Fruit fly (Drosophila melanogaster) whole organism, embryonic: Measurements from ENCODE around the gene CG43638.
A peak's percentile ranks its signal among the peaks of the same experiment; 100 is the strongest.

Experiments
- Antp ChIP-seq: fragments of 200-800 bp; sonication (Bioruptor generic); optimal IDR thresholded peaks from 3 replicates; lab custom pipeline; 2016; ENCODE audit warnings: missing biosample characterization, missing genetic modification characterization
- Atf-2 ChIP-seq: fragments of 200-800 bp; sonication (Bioruptor generic); optimal IDR thresholded peaks from 2 replicates; lab custom pipeline; 2016; ENCODE audit warnings: missing biosample characterization, missing genetic modification characterization
- Awh ChIP-seq: fragments of 200-800 bp; sonication (Bioruptor generic); IDR thresholded peaks from 2 replicates; pipeline ENCODE4, ENCODE4 v1.3.6; 2022; ENCODE audit warnings: missing biosample characterization, missing genetic modification characterization
- Blimp-1 ChIP-seq: fragments of 200-800 bp; sonication (Bioruptor generic); optimal IDR thresholded peaks from 3 replicates; lab custom pipeline; 2018; ENCODE audit warnings: missing biosample characterization, missing genetic modification characterization, mild to moderate bottlenecking, moderate library complexity, missing genetic modification reagents
- CG11504 ChIP-seq: fragments of 200-800 bp; sonication (Bioruptor generic); optimal IDR thresholded peaks from 3 replicates; lab custom pipeline; 2019; ENCODE audit warnings: missing biosample characterization, mild to moderate bottlenecking, missing genetic modification characterization, moderate library complexity
- CG11696 ChIP-seq: fragments of 200-800 bp; sonication (Bioruptor generic); IDR thresholded peaks from 2 replicates; pipeline ENCODE4 v1.3.6; 2022; ENCODE audit warnings: missing biosample characterization, missing genetic modification characterization
- CG15073 ChIP-seq: fragments of 200-800 bp; sonication (Bioruptor generic); optimal IDR thresholded peaks from 2 replicates; lab custom pipeline; 2016; ENCODE audit warnings: missing biosample characterization, missing genetic modification characterization
- CG16815 ChIP-seq: fragments of 200-800 bp; sonication (Bioruptor generic); optimal IDR thresholded peaks from 3 replicates; lab custom pipeline; 2017; ENCODE audit warnings: missing biosample characterization, mild to moderate bottlenecking, missing genetic modification characterization
- CG17359 ChIP-seq: fragments of 200-800 bp; sonication (Bioruptor generic); optimal IDR thresholded peaks from 3 replicates; lab custom pipeline; 2018; ENCODE audit warnings: missing biosample characterization, mild to moderate bottlenecking, missing genetic modification characterization, moderate library complexity
- CG18262 ChIP-seq: fragments of 200-800 bp; optimal IDR thresholded peaks from 3 replicates; lab custom pipeline; 2019; ENCODE audit warnings: missing biosample characterization, mild to moderate bottlenecking, missing genetic modification characterization, moderate library complexity
- CG18764 ChIP-seq: fragments of 200-800 bp; sonication (Bioruptor generic); optimal IDR thresholded peaks from 3 replicates; lab custom pipeline; 2016; ENCODE audit warnings: missing biosample characterization, missing genetic modification characterization
- CG2199 ChIP-seq: fragments of 200-800 bp; sonication (Bioruptor generic); IDR thresholded peaks from 3 replicates; pipeline ENCODE4 v1.3.6; 2022; ENCODE audit warnings: missing biosample characterization, missing genetic modification characterization
- CG2678 ChIP-seq: fragments of 200-800 bp; sonication (Bioruptor generic); optimal IDR thresholded peaks from 3 replicates; lab custom pipeline; 2019; ENCODE audit warnings: missing biosample characterization, mild to moderate bottlenecking, missing genetic modification characterization, moderate library complexity
- CG2712 ChIP-seq: fragments of 200-800 bp; optimal IDR thresholded peaks from 3 replicates; lab custom pipeline; 2019; ENCODE audit warnings: missing biosample characterization, mild to moderate bottlenecking, missing genetic modification characterization, moderate library complexity
- CG31224 ChIP-seq: fragments of 200-800 bp; sonication (Bioruptor generic); IDR thresholded peaks from 2 replicates; pipeline ENCODE4 v1.3.6; 2022; ENCODE audit warnings: missing biosample characterization, missing genetic modification characterization
- CG31365 ChIP-seq: fragments of 200-800 bp; sonication (Bioruptor generic); optimal IDR thresholded peaks from 2 replicates; lab custom pipeline; 2018; ENCODE audit warnings: missing biosample characterization, mild to moderate bottlenecking, missing genetic modification characterization
- CG31441 ChIP-seq: fragments of 200-800 bp; sonication (Bioruptor generic); IDR thresholded peaks from 2 replicates; pipeline ENCODE4 v1.3.6; 2022; ENCODE audit warnings: missing biosample characterization, missing genetic modification characterization
- CG8359 ChIP-seq: fragments of 200-800 bp; sonication (Bioruptor generic); optimal IDR thresholded peaks from 2 replicates; lab custom pipeline; 2017; ENCODE audit warnings: missing biosample characterization, mild to moderate bottlenecking, missing genetic modification characterization, borderline replicate concordance
- CTCF ChIP-seq: fragments of 200-800 bp; sonication (Bioruptor generic); optimal IDR thresholded peaks from 2 replicates; lab custom pipeline; 2017; ENCODE audit warnings: missing biosample characterization, mild to moderate bottlenecking, missing genetic modification characterization, moderate library complexity
- Drgx ChIP-seq: fragments of 200-800 bp; sonication (Bioruptor generic); IDR thresholded peaks from 2 replicates; pipeline ENCODE4 v1.3.6; 2022; ENCODE audit warnings: missing biosample characterization, missing genetic modification characterization
- Fer3 ChIP-seq: fragments of 200-800 bp; sonication (Bioruptor generic); optimal IDR thresholded peaks from 2 replicates; lab custom pipeline; 2018; ENCODE audit warnings: missing biosample characterization, mild to moderate bottlenecking, missing genetic modification characterization, moderate library complexity
- GATAe ChIP-seq: fragments of 200-800 bp; sonication (Bioruptor generic); conservative IDR thresholded peaks from 2 replicates; pipeline ENCODE4 v1.3.6; 2022; ENCODE audit warnings: missing biosample characterization, missing genetic modification characterization
- H15 ChIP-seq: fragments of 200-800 bp; sonication (Bioruptor generic); IDR thresholded peaks from 3 replicates; pipeline ENCODE4 v1.3.6; 2022; ENCODE audit warnings: missing biosample characterization, missing genetic modification characterization
- Hmx ChIP-seq: fragments of 200-800 bp; sonication (Bioruptor generic); optimal IDR thresholded peaks from 2 replicates; lab custom pipeline; 2016; ENCODE audit warnings: missing biosample characterization, missing genetic modification characterization
- Hr51 ChIP-seq, 2 experiments: fragments of 200-800 bp; sonication (Bioruptor generic); optimal IDR thresholded peaks; 2 replicates in 1 of 2; 3 replicates in 1 of 2; lab custom pipeline; 2016 to 2018; ENCODE audit warnings: missing biosample characterization in 2 of 2, missing genetic modification characterization in 2 of 2, mild to moderate bottlenecking in 1 of 2, moderate library complexity in 1 of 2
- Lim3 ChIP-seq: fragments of 200-800 bp; sonication (Bioruptor generic); IDR thresholded peaks from 2 replicates; pipeline ENCODE4 v1.3.6; 2022; ENCODE audit warnings: missing biosample characterization, missing genetic modification characterization
- Oaz ChIP-seq: fragments of 200-800 bp; sonication (Bioruptor generic); IDR thresholded peaks from 2 replicates; pipeline ENCODE4 v1.3.6; 2022; ENCODE audit warnings: missing biosample characterization, missing genetic modification characterization
- Sox102F ChIP-seq: fragments of 200-800 bp; sonication (Bioruptor generic); optimal IDR thresholded peaks from 2 replicates; lab custom pipeline; 2018; ENCODE audit warnings: missing biosample characterization, mild to moderate bottlenecking, missing genetic modification characterization, moderate library complexity
- Spps ChIP-seq: fragments of 200-800 bp; sonication (Bioruptor generic); optimal IDR thresholded peaks from 2 replicates; lab custom pipeline; 2018; ENCODE audit warnings: missing biosample characterization, mild to moderate bottlenecking, missing genetic modification characterization
- Ssrp ChIP-seq: fragments of 200-800 bp; sonication (Bioruptor generic); optimal IDR thresholded peaks from 2 replicates; lab custom pipeline; 2018; ENCODE audit warnings: missing biosample characterization, mild to moderate bottlenecking, missing genetic modification characterization, moderate library complexity
- Xrp1 ChIP-seq: fragments of 200-800 bp; sonication (Bioruptor generic); IDR thresholded peaks from 2 replicates; pipeline ENCODE4 v1.3.6; 2022; ENCODE audit warnings: missing biosample characterization, missing genetic modification characterization
- az2 ChIP-seq: fragments of 200-800 bp; sonication (Bioruptor generic); optimal IDR thresholded peaks from 3 replicates; lab custom pipeline; 2016; ENCODE audit warnings: missing biosample characterization, missing genetic modification characterization
- bsh ChIP-seq, 2 experiments: fragments of 200-800 bp; sonication (Bioruptor generic); optimal IDR thresholded peaks; 2 replicates each; lab custom pipeline; 2017 to 2018; ENCODE audit warnings: mild to moderate bottlenecking in 2 of 2, missing biosample characterization in 2 of 2, missing genetic modification characterization in 2 of 2, moderate library complexity in 1 of 2
- corto ChIP-seq: fragments of 200-800 bp; sonication (Bioruptor generic); optimal IDR thresholded peaks from 2 replicates; lab custom pipeline; 2016; ENCODE audit warnings: missing biosample characterization, mild to moderate bottlenecking, missing genetic modification characterization, moderate library complexity
- dmrt11E ChIP-seq: fragments of 200-800 bp; sonication (Bioruptor generic); optimal IDR thresholded peaks from 3 replicates; lab custom pipeline; 2018; ENCODE audit warnings: missing biosample characterization, mild to moderate bottlenecking, missing genetic modification characterization, moderate library complexity
- fu2 ChIP-seq: fragments of 200-800 bp; sonication (Bioruptor generic); optimal IDR thresholded peaks from 2 replicates; lab custom pipeline; 2016; ENCODE audit warnings: missing biosample characterization, missing genetic modification characterization
- gem ChIP-seq: fragments of 200-800 bp; sonication (Bioruptor generic); optimal IDR thresholded peaks from 2 replicates; lab custom pipeline; 2019; ENCODE audit warnings: missing biosample characterization, mild to moderate bottlenecking, missing genetic modification characterization, moderate library complexity
- gro ChIP-seq: fragments of 200-800 bp; sonication (Bioruptor generic); optimal IDR thresholded peaks from 2 replicates; lab custom pipeline; 2016; ENCODE audit warnings: missing biosample characterization, missing genetic modification characterization
- lbe ChIP-seq: fragments of 200-800 bp; sonication (Bioruptor generic); optimal IDR thresholded peaks from 2 replicates; lab custom pipeline; 2016; ENCODE audit warnings: missing biosample characterization, mild to moderate bottlenecking, missing genetic modification characterization
- lilli ChIP-seq: fragments of 200-800 bp; sonication (Bioruptor generic); optimal IDR thresholded peaks from 3 replicates; lab custom pipeline; 2016; ENCODE audit warnings: missing biosample characterization, missing genetic modification characterization
- lola ChIP-seq, 3 experiments: fragments of >200 bp in 2 of 3; fragments of 200-800 bp in 1 of 3; sonication (Bioruptor generic) in 1 of 3; optimal IDR thresholded peaks; 2 replicates each; lab custom pipeline; 2017 to 2019; ENCODE audit warnings: missing biosample characterization in 3 of 3, missing genetic modification characterization in 3 of 3, mild to moderate bottlenecking in 1 of 3, moderate library complexity in 1 of 3
- phol ChIP-seq: fragments of 200-800 bp; sonication (Bioruptor generic); optimal IDR thresholded peaks from 3 replicates; lab custom pipeline; 2018; ENCODE audit warnings: missing biosample characterization, mild to moderate bottlenecking, missing genetic modification characterization, moderate library complexity
- ranshi ChIP-seq: fragments of 200-800 bp; sonication (Bioruptor generic); IDR thresholded peaks from 2 replicates; pipeline ENCODE4 v1.3.6; 2022; ENCODE audit warnings: missing biosample characterization, missing genetic modification characterization
- row ChIP-seq: fragments of 200-800 bp; sonication (Bioruptor generic); IDR thresholded peaks from 3 replicates; pipeline ENCODE4 v1.3.6; 2022; ENCODE audit warnings: missing biosample characterization, missing genetic modification characterization
- sens ChIP-seq: fragments of 200-800 bp; sonication (Bioruptor generic); peaks from one replicate; lab custom pipeline; 2016; ENCODE audit warnings: missing biosample characterization, missing genetic modification characterization
- unpg ChIP-seq: fragments of 200-800 bp; sonication (Bioruptor generic); optimal IDR thresholded peaks from 3 replicates; lab custom pipeline; 2018; ENCODE audit warnings: missing biosample characterization, mild to moderate bottlenecking, missing genetic modification characterization, moderate library complexity
- z ChIP-seq: fragments of 200-800 bp; sonication (Bioruptor generic); IDR thresholded peaks from 3 replicates; pipeline ENCODE4 v1.3.6; 2022; ENCODE audit warnings: missing biosample characterization, missing genetic modification characterization

The CG43638 gene

DNA sequence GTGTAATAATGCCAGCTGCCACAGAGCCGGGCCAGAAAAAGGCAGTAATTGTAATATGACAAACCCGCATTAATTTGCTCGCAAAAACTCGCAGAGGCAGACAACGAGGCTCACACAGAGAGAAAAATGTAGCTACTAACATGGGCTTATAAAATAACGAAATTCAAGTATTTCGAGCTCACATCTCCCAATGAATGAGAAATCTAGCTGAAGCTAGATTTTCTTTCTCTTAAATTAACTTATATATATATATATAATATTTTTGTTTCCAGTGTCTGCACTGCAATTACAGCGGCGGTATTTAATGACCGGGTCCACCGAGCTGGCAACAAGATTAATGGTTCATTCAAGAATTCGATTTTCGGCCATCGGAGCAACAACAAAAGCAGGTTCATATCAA lies 28.2 kb upstream of the CG43638 start:
- TF ChIP-seq Hmx (GFP tag; lab: Kevin White, UChicago) (no peak), fu2 (no peak), CG31365 (tag; lab: Kevin White, UChicago) (no peak), CG16815 (GFP tag; lab: Kevin White, UChicago) (no peak), lilli (no peak), lbe (GFP tag; lab: Kevin White, UChicago) (peak; percentile 54), GATAe (no peak), corto (GFP tag; lab: Kevin White, UChicago) (peak; percentile 10), Oaz (no peak), Drgx (GFP tag; lab: Robert Waterston, UW) (peak; percentile 71), H15 (GFP tag; lab: Robert Waterston, UW) (no peak), gro (GFP tag; lab: Kevin White, UChicago) (no peak), Spps (tag; lab: Kevin White, UChicago) (no peak)

DNA sequence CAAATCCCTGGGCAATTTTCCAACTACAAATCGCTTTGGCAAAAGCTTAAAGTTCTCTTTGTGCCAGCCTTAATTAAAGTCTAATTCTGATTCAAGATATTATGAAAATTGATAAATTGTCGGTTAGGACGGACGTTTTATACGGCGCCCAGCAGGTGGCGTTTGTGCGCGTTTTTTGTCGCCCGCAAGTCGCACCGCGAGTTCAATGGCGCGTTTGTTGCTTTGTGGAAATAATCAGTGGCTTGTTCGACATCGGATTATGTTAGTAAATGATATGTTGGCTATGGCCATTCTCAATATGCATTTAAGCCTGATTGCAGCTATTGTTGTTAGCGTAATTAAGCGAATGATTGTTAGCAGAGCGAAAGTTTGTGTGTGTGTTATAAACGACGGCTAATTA lies 22.5 kb upstream of the CG43638 start:
- TF ChIP-seq ranshi (no peak), CG2199 (GFP tag; lab: Robert Waterston, UW) (peak; percentile 98), CTCF (GFP tag; lab: Kevin White, UChicago) (peak; percentile 88), Awh (GFP tag; lab: Robert Waterston, UW) (peak; percentile 58; the same call in 1 of the 2 replicates), CG8359 (GFP tag; lab: Kevin White, UChicago) (peak; percentile 99)

DNA sequence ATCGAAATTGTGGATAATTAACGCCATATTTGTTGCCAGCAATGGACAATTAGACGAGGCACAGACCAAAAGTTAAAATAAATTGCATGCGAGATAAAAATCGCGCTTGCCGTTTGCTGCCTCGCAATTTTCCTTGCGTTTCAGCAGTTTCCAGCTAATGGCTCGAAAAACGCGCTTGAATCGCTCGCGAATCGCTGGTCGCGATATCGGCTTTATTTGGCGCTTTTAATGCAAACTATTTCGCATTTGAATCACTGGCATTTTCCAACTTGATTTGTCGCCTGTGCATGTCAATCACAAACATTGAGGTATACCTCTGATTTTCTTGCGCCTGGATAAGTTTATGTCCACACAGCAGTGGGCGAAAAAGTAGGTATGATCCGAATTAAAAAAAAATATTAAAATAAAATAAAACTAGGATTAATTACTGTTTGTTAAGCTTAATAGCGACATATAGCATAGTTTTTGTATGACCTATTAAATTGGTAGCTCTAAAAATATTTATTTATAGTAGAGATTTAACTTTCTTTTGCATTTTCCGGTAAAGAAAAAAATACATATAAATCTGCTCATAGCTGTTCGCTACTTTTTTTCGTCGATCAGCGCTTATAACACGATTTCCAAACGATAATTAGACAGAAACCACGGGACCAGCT lies 21.1 kb upstream of the CG43638 start:
- TF ChIP-seq sens (GFP tag; lab: Kevin White, UChicago), result peak; percentile 8
- peak; percentile 1 for TF ChIP-seq unpg (GFP tag; lab: Kevin White, UChicago)
- peak; percentile 1 for TF ChIP-seq az2 (GFP tag; lab: Kevin White, UChicago)
- no peak for TF ChIP-seq Atf-2
- TF ChIP-seq Lim3 (GFP tag; lab: Robert Waterston, UW), result no peak
- TF ChIP-seq Xrp1 (GFP tag; lab: Robert Waterston, UW), result peak; percentile 14; the same call in 1 of the 2 replicates
- TF ChIP-seq Antp, result no peak
- peak; percentile 41 for TF ChIP-seq CG11504 (tag; lab: Kevin White, UChicago)
- peak; percentile 65; the same call in 1 of the 2 replicates for TF ChIP-seq CG11696 (GFP tag; lab: Robert Waterston, UW)
- TF ChIP-seq lola (GFP tag; optimal IDR thresholded peaks at IDR 0.05; lab: Kevin White, UChicago), result peak in 1 of 3 experiments; percentile 1
- no peak for TF ChIP-seq CG18764 (GFP tag; lab: Kevin White, UChicago)
- TF ChIP-seq CG8359 (GFP tag; lab: Kevin White, UChicago), result peak; percentile 97
- no peak for TF ChIP-seq Fer3 (tag; lab: Kevin White, UChicago)
- peak; percentile 9 for TF ChIP-seq CG2678 (tag; lab: Kevin White, UChicago)
- peak; percentile 33 for TF ChIP-seq Ssrp
- peak; percentile 5 for TF ChIP-seq phol (tag; lab: Kevin White, UChicago)
- peak in 1 of 2 experiments; percentile 28 for TF ChIP-seq bsh (GFP tag; optimal IDR thresholded peaks at IDR 0.05; lab: Kevin White, UChicago)
- peak; percentile 44 for TF ChIP-seq CG17359 (tag; lab: Kevin White, UChicago)
- TF ChIP-seq z (GFP tag; lab: Robert Waterston, UW), result no peak
- TF ChIP-seq Drgx (GFP tag; lab: Robert Waterston, UW), result peak; percentile 56; the same call in 1 of the 2 replicates
- TF ChIP-seq CG18262 (tag; lab: Kevin White, UChicago), result peak; percentile 18
- peak; percentile 35 for TF ChIP-seq gem (tag; lab: Kevin White, UChicago)
- TF ChIP-seq dmrt11E (tag; lab: Kevin White, UChicago), result peak; percentile 9
- peak; percentile 41; the same call in 1 of the 3 replicates for TF ChIP-seq row (GFP tag; lab: Robert Waterston, UW)
- peak; percentile 29 for TF ChIP-seq Blimp-1
- peak; percentile 6 for TF ChIP-seq CG2712 (tag; lab: Kevin White, UChicago)
- TF ChIP-seq CG31224, result no peak
- no peak for TF ChIP-seq CG15073
- TF ChIP-seq Sox102F (GFP tag; lab: Kevin White, UChicago), result peak; percentile 41
- TF ChIP-seq CG31441, result 0 out of 2 replicates have a peak, but pooled peaks have one; percentile 25
- peak in 1 of 2 experiments; percentile 13 for TF ChIP-seq Hr51 (GFP tag; optimal IDR thresholded peaks at IDR 0.05; lab: Kevin White, UChicago)
